Fruit fly (Drosophila melanogaster) whole organism, embryonic: ENCODE measurements around the gene TBC1D16.

ENCODE experiments used
- B-H1 ChIP-seq: fragments of 200-800 bp; sonication (Bioruptor generic); IDR thresholded peaks from 3 replicates; pipeline ENCODE4 v1.3.6; 2022; ENCODE audit warnings: missing biosample characterization, missing genetic modification characterization
- Bdp1 ChIP-seq: fragments of 200-800 bp; sonication (Bioruptor generic); optimal IDR thresholded peaks from 3 replicates; lab custom pipeline; 2016; ENCODE audit warnings: missing biosample characterization, missing genetic modification characterization
- CG10274 ChIP-seq: fragments of 200-800 bp; sonication (Bioruptor generic); optimal IDR thresholded peaks from 3 replicates; lab custom pipeline; 2017; ENCODE audit warnings: missing biosample characterization, mild to moderate bottlenecking, missing genetic modification characterization
- CG13894 ChIP-seq: fragments of 200-800 bp; sonication (Bioruptor generic); optimal IDR thresholded peaks from 3 replicates; lab custom pipeline; 2018; ENCODE audit warnings: missing biosample characterization, mild to moderate bottlenecking, missing genetic modification characterization, moderate library complexity
- CG14860 ChIP-seq: fragments of 200-800 bp; sonication (Bioruptor generic); IDR thresholded peaks from 3 replicates; pipeline ENCODE4 v1.3.6; 2022; ENCODE audit warnings: missing biosample characterization, missing genetic modification characterization; ENCODE audit not compliant: partially characterized antibody
- CG1647 ChIP-seq: fragments of 200-800 bp; sonication (Bioruptor generic); optimal IDR thresholded peaks from 3 replicates; lab custom pipeline; 2016; ENCODE audit warnings: missing biosample characterization, missing genetic modification characterization
- CG16815 ChIP-seq: fragments of 200-800 bp; sonication (Bioruptor generic); optimal IDR thresholded peaks from 3 replicates; lab custom pipeline; 2017; ENCODE audit warnings: missing biosample characterization, mild to moderate bottlenecking, missing genetic modification characterization
- CG1832 ChIP-seq: fragments of 200-800 bp; sonication (Bioruptor generic); optimal IDR thresholded peaks from 2 replicates; lab custom pipeline; 2017; ENCODE audit warnings: missing biosample characterization, mild to moderate bottlenecking, missing genetic modification characterization, inconsistent platforms
- CG2116 ChIP-seq: fragments of 200-800 bp; sonication (Bioruptor generic); optimal IDR thresholded peaks from 3 replicates; lab custom pipeline; 2018; ENCODE audit warnings: missing biosample characterization, mild to moderate bottlenecking, missing genetic modification characterization
- CG30403 ChIP-seq: fragments of 200-800 bp; sonication (Bioruptor generic); optimal IDR thresholded peaks from 3 replicates; lab custom pipeline; 2016; ENCODE audit warnings: missing biosample characterization, missing genetic modification characterization
- CG30431 ChIP-seq: fragments of 200-800 bp; sonication (Bioruptor generic); optimal IDR thresholded peaks from 2 replicates; lab custom pipeline; 2017; ENCODE audit warnings: missing biosample characterization, missing genetic modification characterization
- CG33557 ChIP-seq: fragments of 200-800 bp; sonication (Bioruptor generic); optimal IDR thresholded peaks from 2 replicates; lab custom pipeline; 2019; ENCODE audit warnings: missing biosample characterization, mild to moderate bottlenecking, missing genetic modification characterization, moderate library complexity
- CG3407 ChIP-seq: fragments of 200-800 bp; sonication (Bioruptor generic); optimal IDR thresholded peaks from 2 replicates; lab custom pipeline; 2018; ENCODE audit warnings: missing biosample characterization, mild to moderate bottlenecking, missing genetic modification characterization
- CG4617 ChIP-seq: fragments of 200-800 bp; sonication (Bioruptor generic); optimal IDR thresholded peaks from 3 replicates; lab custom pipeline; 2016; ENCODE audit warnings: missing biosample characterization, missing genetic modification characterization, borderline replicate concordance
- CG4730 ChIP-seq: fragments of 200-800 bp; sonication (Bioruptor generic); IDR thresholded peaks from 2 replicates; pipeline ENCODE4 v1.3.6; 2022; ENCODE audit warnings: missing biosample characterization, missing genetic modification characterization
- CG4854 ChIP-seq: fragments of 200-800 bp; sonication (Bioruptor generic); optimal IDR thresholded peaks from 2 replicates; lab custom pipeline; 2016; ENCODE audit warnings: missing biosample characterization, missing genetic modification characterization, inconsistent platforms
- CG5953 ChIP-seq: fragments of 200-800 bp; sonication (Bioruptor generic); IDR thresholded peaks from 2 replicates; pipeline ENCODE4 v1.3.6; 2022; ENCODE audit warnings: missing biosample characterization, missing genetic modification characterization
- CG8281 ChIP-seq: fragments of 200-800 bp; sonication (Bioruptor generic); optimal IDR thresholded peaks from 2 replicates; lab custom pipeline; 2018; ENCODE audit warnings: missing biosample characterization, mild to moderate bottlenecking, missing genetic modification characterization, moderate library complexity
- CG8388 ChIP-seq: fragments of 200-800 bp; sonication (Bioruptor generic); optimal IDR thresholded peaks from 2 replicates; lab custom pipeline; 2019; ENCODE audit warnings: missing biosample characterization, mild to moderate bottlenecking, missing genetic modification characterization, moderate library complexity
- CkIIα-i1 ChIP-seq: fragments of 200-800 bp; sonication (Bioruptor generic); IDR thresholded peaks from 2 replicates; pipeline ENCODE4 v1.3.6; 2022; ENCODE audit warnings: missing biosample characterization, missing genetic modification characterization
- Dfd ChIP-seq, 2 experiments: fragments of >200 bp; optimal IDR thresholded peaks; 2 replicates each; lab custom pipeline; 2017; ENCODE audit warnings: missing biosample characterization in 2 of 2, missing genetic modification characterization in 2 of 2
- Ets97D ChIP-seq: fragments of 200-800 bp; sonication (Bioruptor generic); optimal IDR thresholded peaks from 3 replicates; lab custom pipeline; 2016; ENCODE audit warnings: missing biosample characterization, missing genetic modification characterization
- Hr78 ChIP-seq, 2 experiments: fragments of 200-800 bp in 1 of 2; fragments of >200 bp in 1 of 2; sonication (Bioruptor generic) in 1 of 2; optimal IDR thresholded peaks; 2 replicates each; lab custom pipeline; 2017 to 2019; ENCODE audit warnings: missing biosample characterization in 2 of 2, missing genetic modification characterization in 2 of 2, mild to moderate bottlenecking in 1 of 2, moderate library complexity in 1 of 2
- Lim3 ChIP-seq: fragments of 200-800 bp; sonication (Bioruptor generic); IDR thresholded peaks from 2 replicates; pipeline ENCODE4 v1.3.6; 2022; ENCODE audit warnings: missing biosample characterization, missing genetic modification characterization
- MBD-R2 ChIP-seq: fragments of 200-800 bp; sonication (Bioruptor generic); IDR thresholded peaks from 2 replicates; pipeline ENCODE4 v1.3.6; 2022; ENCODE audit warnings: missing biosample characterization, missing genetic modification characterization
- MESR4 ChIP-seq: fragments of 200-800 bp; sonication (Bioruptor generic); optimal IDR thresholded peaks from 2 replicates; lab custom pipeline; 2018; ENCODE audit warnings: missing biosample characterization, mild to moderate bottlenecking, missing genetic modification characterization, moderate library complexity
- Max ChIP-seq: fragments of 200-800 bp; sonication (Bioruptor generic); optimal IDR thresholded peaks from 2 replicates; lab custom pipeline; 2016; ENCODE audit warnings: missing biosample characterization, mild to moderate bottlenecking, missing genetic modification characterization
- Med ChIP-seq: fragments of 200-800 bp; sonication (Bioruptor generic); peaks from one replicate; lab custom pipeline; 2016; ENCODE audit warnings: missing biosample characterization, missing genetic modification characterization, mild to moderate bottlenecking, inconsistent platforms, moderate library complexity
- Meics ChIP-seq: fragments of 200-800 bp; sonication (Bioruptor generic); optimal IDR thresholded peaks from 2 replicates; lab custom pipeline; 2017; ENCODE audit warnings: missing biosample characterization, mild to moderate bottlenecking, missing genetic modification characterization
- NC2α ChIP-seq: fragments of 200-800 bp; sonication (Bioruptor generic); optimal IDR thresholded peaks from 2 replicates; lab custom pipeline; 2016; ENCODE audit warnings: missing biosample characterization, missing genetic modification characterization
- Nf-YB ChIP-seq: fragments of 200-800 bp; sonication (Bioruptor generic); optimal IDR thresholded peaks from 3 replicates; lab custom pipeline; 2019; ENCODE audit warnings: missing biosample characterization, mild to moderate bottlenecking, missing genetic modification characterization, moderate library complexity
- Optix ChIP-seq: fragments of 200-800 bp; sonication (Bioruptor generic); IDR thresholded peaks from 3 replicates; pipeline ENCODE4 v1.3.6; 2022; ENCODE audit warnings: missing biosample characterization, missing genetic modification characterization
- Trl ChIP-seq, 3 experiments: fragments of >200 bp in 2 of 3; fragments of 200-800 bp in 1 of 3; sonication (Bioruptor generic) in 1 of 3; optimal IDR thresholded peaks; 2 replicates in 1 of 3; 3 replicates in 2 of 3; lab custom pipeline; 2016 to 2017; ENCODE audit warnings: missing biosample characterization in 1 of 3, missing genetic modification characterization in 1 of 3
- Usf ChIP-seq: fragments of 200-800 bp; sonication (Bioruptor generic); optimal IDR thresholded peaks from 2 replicates; lab custom pipeline; 2017; ENCODE audit warnings: missing genotype, missing biosample characterization, missing genetic modification characterization
- ac ChIP-seq: fragments of 200-800 bp; sonication (Bioruptor generic); optimal IDR thresholded peaks from 3 replicates; lab custom pipeline; 2017; ENCODE audit warnings: missing biosample characterization, mild to moderate bottlenecking, missing genetic modification characterization
- ap ChIP-seq: fragments of 200-800 bp; sonication (Bioruptor generic); IDR thresholded peaks from 2 replicates; pipeline ENCODE4 v1.3.6; 2022; ENCODE audit warnings: missing biosample characterization, missing genetic modification characterization
- bbx ChIP-seq: fragments of 200-800 bp; sonication (Bioruptor generic); IDR thresholded peaks from 2 replicates; pipeline ENCODE4 v1.3.6; 2022; ENCODE audit warnings: missing biosample characterization, missing genetic modification characterization; ENCODE audit not compliant: partially characterized antibody
- bowl ChIP-seq: fragments of 200-800 bp; sonication (Bioruptor generic); IDR thresholded peaks from 2 replicates; pipeline ENCODE4 v1.3.6; 2022; ENCODE audit warnings: missing biosample characterization, missing genetic modification characterization
- disco-r ChIP-seq: fragments of 200-800 bp; sonication (Bioruptor generic); optimal IDR thresholded peaks from 2 replicates; lab custom pipeline; 2016; ENCODE audit warnings: missing biosample characterization, missing genetic modification characterization
- gem ChIP-seq: fragments of 200-800 bp; sonication (Bioruptor generic); optimal IDR thresholded peaks from 2 replicates; lab custom pipeline; 2019; ENCODE audit warnings: missing biosample characterization, mild to moderate bottlenecking, missing genetic modification characterization, moderate library complexity
- hkb ChIP-seq, 2 experiments: fragments of 200-800 bp in 1 of 2; fragments of >200 bp in 1 of 2; sonication (Bioruptor generic) in 1 of 2; IDR thresholded peaks in 1 of 2; optimal IDR thresholded peaks in 1 of 2; 2 replicates each; pipeline versions ENCODE4 v1.3.6 to Lab custom; 2017 to 2022; ENCODE audit warnings: missing biosample characterization in 1 of 2, missing genetic modification characterization in 1 of 2
- kah ChIP-seq: fragments of 200-800 bp; sonication (Bioruptor generic); optimal IDR thresholded peaks from 2 replicates; lab custom pipeline; 2018; ENCODE audit warnings: missing biosample characterization, mild to moderate bottlenecking, missing genetic modification characterization
- kay ChIP-seq: fragments of 200-800 bp; sonication (Bioruptor generic); optimal IDR thresholded peaks from 2 replicates; lab custom pipeline; 2016; ENCODE audit warnings: missing biosample characterization, missing genetic modification characterization
- kni ChIP-seq: fragments of 200-800 bp; sonication (Bioruptor generic); optimal IDR thresholded peaks from 3 replicates; lab custom pipeline; 2017; ENCODE audit warnings: mild to moderate bottlenecking, missing biosample characterization, missing genetic modification reagents, missing genetic modification characterization
- pnt ChIP-seq: fragments of 200-800 bp; sonication (Bioruptor generic); optimal IDR thresholded peaks from 3 replicates; lab custom pipeline; 2016; ENCODE audit warnings: missing biosample characterization, missing genetic modification characterization
- pzg ChIP-seq: fragments of 200-800 bp; sonication (Bioruptor generic); optimal IDR thresholded peaks from 3 replicates; lab custom pipeline; 2018; ENCODE audit warnings: missing biosample characterization, mild to moderate bottlenecking, missing genetic modification characterization, moderate library complexity
- slp2 ChIP-seq: fragments of 200-800 bp; sonication (Bioruptor generic); optimal IDR thresholded peaks from 2 replicates; lab custom pipeline; 2016; ENCODE audit warnings: missing biosample characterization, missing genetic modification characterization
- stwl ChIP-seq: fragments of 200-800 bp; sonication (Bioruptor generic); optimal IDR thresholded peaks from 3 replicates; lab custom pipeline; 2018; ENCODE audit warnings: missing biosample characterization, mild to moderate bottlenecking, missing genetic modification characterization, moderate library complexity
- tin ChIP-seq: fragments of 200-800 bp; sonication (Bioruptor generic); optimal IDR thresholded peaks from 3 replicates; lab custom pipeline; 2016; ENCODE audit warnings: missing biosample characterization, missing genetic modification characterization
- trem ChIP-seq: fragments of 200-800 bp; optimal IDR thresholded peaks from 3 replicates; lab custom pipeline; 2019; ENCODE audit warnings: missing biosample characterization, mild to moderate bottlenecking, missing genetic modification characterization, moderate library complexity
- ttk ChIP-seq: fragments of 200-800 bp; sonication (Bioruptor generic); IDR thresholded peaks from 2 replicates; pipeline ENCODE4 v2.1.2; 2022; ENCODE audit warnings: missing biosample characterization, missing genetic modification characterization

Gene TBC1D16

dm6 chr2L:10437317-10437716 lies 1.9 kb upstream of the TBC1D16 start, which contains the start of gene STUB1 (continued):
- TF ChIP-seq tin (GFP tag; lab: Kevin White, UChicago) (no peak), ac (GFP tag; lab: Kevin White, UChicago) (no peak), bbx (GFP tag; lab: Robert Waterston, UW) (peak; percentile 99), MESR4 (GFP tag; lab: Kevin White, UChicago) (peak; percentile 46), Med (GFP tag; lab: Kevin White, UChicago) (peak; percentile 80), Lim3 (GFP tag; lab: Robert Waterston, UW) (no peak), stwl (tag; lab: Kevin White, UChicago) (peak; percentile 53), Usf (GFP tag; lab: Kevin White, UChicago) (no peak), CG14860 (GFP tag; lab: Robert Waterston, UW) (peak; percentile 99), ttk (GFP tag; lab: Robert Waterston, UW) (no peak), Dfd (GFP tag; optimal IDR thresholded peaks at IDR 0.05; lab: Kevin White, UChicago) (no peak), CG1832 (no peak), CG10274 (no peak), CkIIα-i1 (no peak), CG4730 (GFP tag; lab: Robert Waterston, UW) (no peak), pzg (peak; percentile 90), CG4617 (GFP tag; lab: Kevin White, UChicago) (peak; percentile 74), kay (GFP tag; lab: Kevin White, UChicago) (no peak), CG16815 (GFP tag; lab: Kevin White, UChicago) (no peak), CG5953 (GFP tag; lab: Robert Waterston, UW) (no peak), CG33557 (no peak), disco-r (no peak), bowl (no peak), Meics (no peak), hkb (optimal IDR thresholded peaks at IDR 0.05; lab: Kevin White, UChicago) (no peak), hkb (GFP tag; IDR thresholded peaks at IDR 0.05; lab: Robert Waterston, UW) (no peak), CG8281 (no peak), slp2 (no peak), CG2116 (GFP tag; lab: Kevin White, UChicago) (peak; percentile 65), CG4854 (GFP tag; lab: Kevin White, UChicago) (no peak), CG3407 (GFP tag; lab: Kevin White, UChicago) (no peak), Ets97D (GFP tag; lab: Kevin White, UChicago) (peak; percentile 42), Bdp1 (no peak), CG30403 (no peak), CG30431 (GFP tag; lab: Kevin White, UChicago) (no peak), Optix (GFP tag; lab: Robert Waterston, UW) (no peak), B-H1 (GFP tag; lab: Robert Waterston, UW) (no peak), Trl (optimal IDR thresholded peaks at IDR 0.05; lab: Kevin White, UChicago) (no peak), Trl (GFP tag; optimal IDR thresholded peaks at IDR 0.05; lab: Kevin White, UChicago) (no peak), MBD-R2 (GFP tag; lab: Robert Waterston, UW) (peak; percentile 91), gem (tag; lab: Kevin White, UChicago) (no peak), CG13894 (tag; lab: Kevin White, UChicago) (no peak), Max (GFP tag; lab: Kevin White, UChicago) (no peak), NC2α (GFP tag; lab: Kevin White, UChicago) (no peak), Nf-YB (no peak), kah (GFP tag; lab: Kevin White, UChicago) (no peak), pnt (GFP tag; lab: Kevin White, UChicago) (no peak), CG1647 (GFP tag; lab: Kevin White, UChicago) (no peak), kni (GFP tag; lab: Kevin White, UChicago) (no peak), trem (no peak), ap (GFP tag; lab: Robert Waterston, UW) (no peak), Hr78 (GFP tag; optimal IDR thresholded peaks at IDR 0.05; lab: Kevin White, UChicago) (no peak), CG8388 (no peak)
